Worm (Caenorhabditis elegans) whole organism, L4 larva: ENCODE results near the gene col-13.

Source experiments
- F26F4.8 ChIP-seq: fragments of 200-800 bp; sonication (Bioruptor generic); conservative IDR thresholded peaks from 2 replicates; pipeline ENCODE4 v1.3.6; 2022; ENCODE audit warnings: missing genetic modification characterization, missing compliant biosample characterization
- F44E2.7 ChIP-seq: fragments of 200-800 bp; sonication (Bioruptor generic); IDR thresholded peaks from 2 replicates; pipeline ENCODE4 v2.1.2; 2022; ENCODE audit warnings: missing genetic modification characterization, missing compliant biosample characterization
- Y105C5A.15 ChIP-seq: fragments of 200-800 bp; sonication (Bioruptor generic); IDR thresholded peaks from 2 replicates; pipeline ENCODE4 v1.3.6; 2022; ENCODE audit warnings: missing genetic modification characterization, missing compliant biosample characterization
- Y48G9A.11 ChIP-seq: fragments of 200-800 bp; sonication (Bioruptor generic); IDR thresholded peaks from 2 replicates; pipeline ENCODE4 v1.3.6; 2022; ENCODE audit warnings: missing genetic modification reagents, missing genetic modification characterization, missing compliant biosample characterization
- Y5F2A.4 ChIP-seq: fragments of 200-800 bp; sonication (Bioruptor generic); optimal IDR thresholded peaks from 2 replicates; lab custom pipeline; 2018; ENCODE audit warnings: mild to moderate bottlenecking, missing genetic modification characterization, missing compliant biosample characterization
- ZK337.2 ChIP-seq: fragments of 200-800 bp; sonication (Bioruptor generic); IDR thresholded peaks from 2 replicates; pipeline ENCODE4 v1.3.6; 2022; ENCODE audit warnings: missing genetic modification reagents, missing genetic modification characterization, missing compliant biosample characterization
- ZK546.5 ChIP-seq, 2 experiments: sonication (generic microtip); optimal IDR thresholded peaks; 2 replicates each; lab custom pipeline; 2017; ENCODE audit warnings: missing biosample characterization in 2 of 2, missing genetic modification characterization in 2 of 2
- aha-1 ChIP-seq: fragments of 150-350 bp; peaks from one replicate; lab custom pipeline; 2014; ENCODE audit warnings: missing biosample characterization, missing genetic modification characterization
- ceh-28 ChIP-seq: fragments of 150-350 bp; optimal IDR thresholded peaks from 2 replicates; lab custom pipeline; 2014; ENCODE audit warnings: missing biosample characterization, missing genetic modification reagents, missing genetic modification characterization
- ces-1 ChIP-seq: fragments of 150-350 bp; sonication (generic microtip); optimal IDR thresholded peaks from 4 replicates; lab custom pipeline; 2014; ENCODE audit warnings: missing biosample characterization, missing genetic modification reagents, missing genetic modification characterization
- ctbp-1 ChIP-seq: fragments of 200-800 bp; sonication (Bioruptor generic); IDR thresholded peaks from 2 replicates; pipeline ENCODE4 v1.3.6; 2022; ENCODE audit warnings: missing genetic modification reagents, missing genetic modification characterization, missing compliant biosample characterization
- daf-12 ChIP-seq: fragments of 150-350 bp; optimal IDR thresholded peaks from 2 replicates; lab custom pipeline; 2014; ENCODE audit warnings: missing biosample characterization, missing genetic modification reagents, missing genetic modification characterization
- daf-16 ChIP-seq, 3 experiments: sonication (generic microtip); optimal IDR thresholded peaks; 2 replicates each; lab custom pipeline; 2016 to 2017; ENCODE audit warnings: missing genetic modification characterization in 3 of 3, missing genetic modification reagents in 3 of 3, mild to moderate bottlenecking in 2 of 3, missing compliant biosample characterization in 2 of 3, missing biosample characterization in 1 of 3, moderate library complexity in 1 of 3
- daf-8 ChIP-seq: fragments of 200-800 bp; sonication (Bioruptor generic); IDR thresholded peaks from 2 replicates; pipeline ENCODE4 v1.3.6; 2022; ENCODE audit warnings: missing genetic modification characterization, missing compliant biosample characterization
- dmd-6 ChIP-seq: fragments of 200-800 bp; sonication (Bioruptor generic); IDR thresholded peaks from 2 replicates; pipeline ENCODE4 v1.3.6; 2022; ENCODE audit warnings: missing genetic modification reagents, missing genetic modification characterization, missing compliant biosample characterization
- duxl-1 ChIP-seq: sonication (generic microtip); optimal IDR thresholded peaks from 2 replicates; lab custom pipeline; 2016; ENCODE audit warnings: mild to moderate bottlenecking, missing genetic modification characterization, moderate library complexity, missing compliant biosample characterization; ENCODE audit not compliant: poor library complexity
- egl-43 ChIP-seq: fragments of 200-800 bp; sonication (Bioruptor generic); IDR thresholded peaks from 2 replicates; pipeline ENCODE4 v1.3.6; 2022; ENCODE audit warnings: missing genetic modification reagents, missing genetic modification characterization, missing compliant biosample characterization
- fkh-10 ChIP-seq: fragments of 150-350 bp; optimal IDR thresholded peaks from 2 replicates; lab custom pipeline; 2014; ENCODE audit warnings: missing biosample characterization, missing genetic modification reagents, missing genetic modification characterization
- hif-1 ChIP-seq, 2 experiments: sonication (generic microtip); optimal IDR thresholded peaks; 2 replicates each; lab custom pipeline; 2016 to 2017; ENCODE audit warnings: missing compliant biosample characterization in 2 of 2, missing genetic modification characterization in 2 of 2, missing genetic modification reagents in 2 of 2, missing genotype in 2 of 2, mild to moderate bottlenecking in 1 of 2
- jun-1 ChIP-seq: fragments of 150-350 bp; optimal IDR thresholded peaks from 2 replicates; lab custom pipeline; 2014; ENCODE audit warnings: missing biosample characterization, missing genetic modification reagents, missing genetic modification characterization
- lin-15B ChIP-seq: fragments of 150-350 bp; sonication (generic microtip); optimal IDR thresholded peaks from 3 replicates; lab custom pipeline; 2014; ENCODE audit warnings: missing biosample characterization, missing genetic modification characterization
- lir-3 ChIP-seq: sonication (generic microtip); optimal IDR thresholded peaks from 2 replicates; lab custom pipeline; 2016; ENCODE audit warnings: mild to moderate bottlenecking, missing genetic modification characterization, missing compliant biosample characterization
- mdl-1 ChIP-seq, 2 experiments: fragments of 150-350 bp in 1 of 2; sonication (generic microtip) in 1 of 2; optimal IDR thresholded peaks; 2 replicates each; lab custom pipeline; 2014 to 2017; ENCODE audit warnings: missing biosample characterization in 2 of 2, missing genetic modification characterization in 2 of 2
- mes-2 ChIP-seq: sonication (generic microtip); optimal IDR thresholded peaks from 2 replicates; lab custom pipeline; 2016; ENCODE audit warnings: missing genotype, mild to moderate bottlenecking, missing genetic modification characterization, missing compliant biosample characterization; ENCODE audit not compliant: poor library complexity, severe bottlenecking
- mxl-3 ChIP-seq: fragments of 200-800 bp; sonication (Bioruptor generic); optimal IDR thresholded peaks from 2 replicates; lab custom pipeline; 2018; ENCODE audit warnings: mild to moderate bottlenecking, missing genetic modification characterization, missing compliant biosample characterization
- nhr-10 ChIP-seq: fragments of 150-350 bp; optimal IDR thresholded peaks from 2 replicates; lab custom pipeline; 2014; ENCODE audit warnings: missing biosample characterization, missing genetic modification characterization
- nhr-111 ChIP-seq: fragments of 200-800 bp; sonication (Bioruptor generic); optimal IDR thresholded peaks from 2 replicates; lab custom pipeline; 2018; ENCODE audit warnings: mild to moderate bottlenecking, missing genetic modification characterization, missing compliant biosample characterization
- nhr-25 ChIP-seq: sonication (generic microtip); optimal IDR thresholded peaks from 2 replicates; lab custom pipeline; 2017; ENCODE audit warnings: missing genetic modification characterization, mild to moderate bottlenecking, missing compliant biosample characterization, antibody characterized with exemption, moderate library complexity, borderline replicate concordance; ENCODE audit not compliant: insufficient read depth
- nhr-28 ChIP-seq: fragments of 150-350 bp; optimal IDR thresholded peaks from 2 replicates; lab custom pipeline; 2014; ENCODE audit warnings: missing biosample characterization, missing genetic modification characterization
- nhr-42 ChIP-seq: fragments of 200-800 bp; sonication (Bioruptor generic); IDR thresholded peaks from 2 replicates; pipeline ENCODE4 v1.3.6; 2022; ENCODE audit warnings: missing genetic modification characterization, missing compliant biosample characterization
- nhr-76 ChIP-seq: fragments of 150-350 bp; optimal IDR thresholded peaks from 2 replicates; lab custom pipeline; 2014; ENCODE audit warnings: missing biosample characterization, missing genetic modification characterization
- pqm-1 ChIP-seq: sonication (generic microtip); optimal IDR thresholded peaks from 2 replicates; lab custom pipeline; 2017; ENCODE audit warnings: missing biosample characterization, missing genetic modification characterization
- rbr-2 ChIP-seq: sonication (generic microtip); optimal IDR thresholded peaks from 2 replicates; lab custom pipeline; 2016; ENCODE audit warnings: missing genotype, missing genetic modification characterization, missing compliant biosample characterization
- set-16 ChIP-seq: fragments of 200-800 bp; sonication (Bioruptor generic); IDR thresholded peaks from 2 replicates; pipeline ENCODE4 v1.3.6; 2022; ENCODE audit warnings: missing genetic modification reagents, missing genetic modification characterization, missing compliant biosample characterization
- tag-97 ChIP-seq: fragments of 200-800 bp; sonication (Bioruptor generic); IDR thresholded peaks from 2 replicates; pipeline ENCODE4 v1.3.6; 2022; ENCODE audit warnings: missing genetic modification characterization, missing compliant biosample characterization
- unc-62 ChIP-seq, 3 experiments: fragments of 150-350 bp in 1 of 3; sonication (generic microtip); optimal IDR thresholded peaks in 2 of 3; peaks in 1 of 3; 1 replicate in 1 of 3; 2 replicates in 2 of 3; lab custom pipeline; 2014 to 2017; ENCODE audit warnings: missing biosample characterization in 3 of 3, missing genetic modification characterization in 3 of 3, missing genetic modification reagents in 3 of 3, missing genotype in 1 of 3
- zip-11 ChIP-seq: fragments of 200-800 bp; sonication (Bioruptor generic); IDR thresholded peaks from 2 replicates; pipeline ENCODE4 v1.3.6; 2022; ENCODE audit warnings: missing genetic modification characterization, missing compliant biosample characterization
- zip-2 ChIP-seq: fragments of 150-350 bp; optimal IDR thresholded peaks from 2 replicates; lab custom pipeline; 2014; ENCODE audit warnings: missing biosample characterization, missing genetic modification characterization
- ztf-11 ChIP-seq: fragments of 150-350 bp; optimal IDR thresholded peaks from 2 replicates; lab custom pipeline; 2014; ENCODE audit warnings: missing biosample characterization, missing genetic modification characterization
- ztf-7 ChIP-seq: fragments of 150-350 bp; optimal IDR thresholded peaks from 2 replicates; lab custom pipeline; 2014; ENCODE audit warnings: missing biosample characterization, missing genetic modification characterization

Gene col-13

ce11 chrV:10414610-10415009, 7.1 kb downstream of the col-13 start, which contains the start of gene F15H10.9:
F15H10.9 (minus strand) TSS chrV:10414710.
- TF ChIP-seq daf-16 (GFP tag; optimal IDR thresholded peaks at IDR 0.05; lab: Kevin White, UChicago) (no peak), daf-16 (tag; optimal IDR thresholded peaks at IDR 0.05; lab: Kevin White, UChicago) (no peak), Y48G9A.11 (GFP tag; lab: Robert Waterston, UW) (no peak), set-16 (no peak), lin-15B (no peak), nhr-42 (GFP tag; lab: Robert Waterston, UW) (no peak), Y105C5A.15 (GFP tag; lab: Robert Waterston, UW) (no peak), F44E2.7 (GFP tag; lab: Robert Waterston, UW) (no peak)

ce11 chrV:10410030-10410713, 11.5 kb downstream of the col-13 start, which contains the start of gene F15H10.12:
F15H10.12 (minus strand) TSS chrV:10410080.
- TF ChIP-seq Y105C5A.15 (GFP tag; lab: Robert Waterston, UW) (no peak), aha-1 (tag; lab: Kevin White, UChicago) (peak; percentile 92)

ce11 chrV:10406313-10406712, 15.4 kb downstream of the col-13 start, which contains the start of gene F15H10.7:
F15H10.7 (minus strand) TSS chrV:10406413.
- TF ChIP-seq egl-43 (GFP tag; lab: Robert Waterston, UW), result no peak
- TF ChIP-seq F26F4.8, result no peak
- TF ChIP-seq ctbp-1 (GFP tag; lab: Robert Waterston, UW), result no peak
- TF ChIP-seq F44E2.7 (GFP tag; lab: Robert Waterston, UW), result no peak
- TF ChIP-seq nhr-25 (tag; lab: Kevin White, UChicago), result no peak
- TF ChIP-seq ceh-28 (tag; lab: Kevin White, UChicago), result no peak
- TF ChIP-seq rbr-2, result no peak
- no peak for TF ChIP-seq ZK337.2 (GFP tag; lab: Robert Waterston, UW)

ce11 chrV:10404701-10405100, 17.0 kb downstream of the col-13 start:
- TF ChIP-seq aha-1 (tag; lab: Kevin White, UChicago) (peak; percentile 43), dmd-6 (GFP tag; lab: Robert Waterston, UW) (peak; percentile 61), jun-1 (no peak), nhr-28 (tag; lab: Kevin White, UChicago) (peak; percentile 58), pqm-1 (tag; lab: Kevin White, UChicago) (peak; percentile 46)

- TF ChIP-seq zip-2 (tag; lab: Kevin White, UChicago) (no peak), ztf-11 (tag; lab: Kevin White, UChicago) (no peak), unc-62 (GFP tag; optimal IDR thresholded peaks at IDR 0.05 in 1 of 2; lab: Kevin White, UChicago) (peak in 1 of 2 experiments; percentile 31), unc-62 (tag; optimal IDR thresholded peaks at IDR 0.05; lab: Kevin White, UChicago) (no peak), ztf-7 (tag; lab: Kevin White, UChicago) (no peak)
Measured at ce11 chrV:10402804-10403203, 18.9 kb downstream of the col-13 start, which contains the start of gene F15H10.8. F15H10.8 (minus strand) TSS chrV:10402904.

- peak; percentile 42 for TF ChIP-seq nhr-10 (tag; lab: Kevin White, UChicago)
- TF ChIP-seq fkh-10 (GFP tag; lab: Kevin White, UChicago), result no peak
- TF ChIP-seq ces-1 (GFP tag; lab: Kevin White, UChicago), result no peak
- TF ChIP-seq zip-11, result no peak
- TF ChIP-seq ZK337.2 (GFP tag; lab: Robert Waterston, UW), result no peak
- TF ChIP-seq daf-12 (tag; lab: Kevin White, UChicago), result no peak
- TF ChIP-seq mxl-3, result no peak
- no peak for TF ChIP-seq tag-97 (GFP tag; lab: Robert Waterston, UW)
- no peak for TF ChIP-seq ZK546.5 (tag; optimal IDR thresholded peaks at IDR 0.05; lab: Kevin White, UChicago)
- no peak for TF ChIP-seq lir-3 (tag; lab: Kevin White, UChicago)
- TF ChIP-seq mes-2 (tag; lab: Kevin White, UChicago), result no peak
- no peak for TF ChIP-seq nhr-111 (GFP tag; lab: Kevin White, UChicago)
- TF ChIP-seq daf-8 (GFP tag; lab: Robert Waterston, UW), result no peak
- no peak for TF ChIP-seq nhr-76 (tag; lab: Kevin White, UChicago)
- TF ChIP-seq mdl-1 (tag; optimal IDR thresholded peaks at IDR 0.05; lab: Kevin White, UChicago), result peak in 1 of 2 experiments; percentile 19
- TF ChIP-seq duxl-1 (tag; lab: Kevin White, UChicago), result no peak
- TF ChIP-seq dmd-6 (GFP tag; lab: Robert Waterston, UW), result peak; percentile 93
- TF ChIP-seq hif-1 (tag; optimal IDR thresholded peaks at IDR 0.05; lab: Kevin White, UChicago), result no peak
- no peak for TF ChIP-seq Y5F2A.4 (GFP tag; lab: Kevin White, UChicago)
- TF ChIP-seq nhr-28 (tag; lab: Kevin White, UChicago), result peak; percentile 90
Measured at ce11 chrV:10399290-10399689, 22.4 kb downstream of the col-13 start.
